Worm (Caenorhabditis elegans) whole organism, young adult: Measurements from ENCODE around the gene npp-26.

Experiments
- Y79H2A.3 ChIP-seq: fragments of 200-800 bp; sonication (Bioruptor generic); conservative IDR thresholded peaks from 2 replicates; pipeline ENCODE4 v1.3.6; 2022; ENCODE audit warnings: missing genetic modification reagents, missing genetic modification characterization, missing compliant biosample characterization
- attf-5 ChIP-seq: fragments of 200-800 bp; sonication (Bioruptor generic); optimal IDR thresholded peaks from 2 replicates; lab custom pipeline; 2018; ENCODE audit warnings: mild to moderate bottlenecking, missing genetic modification characterization, missing compliant biosample characterization
- dpff-1 ChIP-seq: sonication (generic microtip); optimal IDR thresholded peaks from 2 replicates; lab custom pipeline; 2017; ENCODE audit warnings: mild to moderate bottlenecking, missing genetic modification characterization, missing compliant biosample characterization
- dpl-1 ChIP-seq: fragments of 150-350 bp; optimal IDR thresholded peaks from 2 replicates; lab custom pipeline; 2014; ENCODE audit warnings: missing biosample characterization, missing genetic modification reagents, missing genetic modification characterization
- egl-44 ChIP-seq: fragments of 200-800 bp; sonication (Bioruptor generic); IDR thresholded peaks from 2 replicates; pipeline ENCODE4 v1.3.6; 2022; ENCODE audit warnings: missing genetic modification reagents, missing genetic modification characterization, missing compliant biosample characterization
- hmg-20 ChIP-seq: fragments of 200-800 bp; sonication (Bioruptor generic); IDR thresholded peaks from 2 replicates; pipeline ENCODE4 v1.3.6; 2022; ENCODE audit warnings: missing genetic modification reagents, missing genetic modification characterization, missing compliant biosample characterization
- let-526 ChIP-seq: fragments of 200-800 bp; sonication (Bioruptor generic); IDR thresholded peaks from 2 replicates; pipeline ENCODE4 v1.3.6; 2022; ENCODE audit warnings: missing genetic modification reagents, missing genetic modification characterization, missing compliant biosample characterization
- snpc-4 ChIP-seq, 5 experiments: fragments of 150-350 bp in 1 of 5; sonication (generic microtip) in 4 of 5; optimal IDR thresholded peaks; 2 replicates each; lab custom pipeline; 2014 to 2018; ENCODE audit warnings: missing genetic modification characterization in 5 of 5, missing biosample characterization in 3 of 5, antibody characterized with exemption in 2 of 5, mild to moderate bottlenecking in 2 of 5, missing compliant biosample characterization in 2 of 5, missing genotype in 2 of 5, moderate library complexity in 2 of 5, missing genetic modification reagents in 1 of 5
- ztf-18 ChIP-seq: sonication (generic microtip); optimal IDR thresholded peaks from 2 replicates; lab custom pipeline; 2016; ENCODE audit warnings: missing genotype, mild to moderate bottlenecking, missing genetic modification characterization, missing compliant biosample characterization
- ztf-22 ChIP-seq: fragments of 200-800 bp; sonication (Bioruptor generic); optimal IDR thresholded peaks from 2 replicates; lab custom pipeline; 2018; ENCODE audit warnings: mild to moderate bottlenecking, missing genetic modification characterization, moderate library complexity, missing compliant biosample characterization

- no peak for TF ChIP-seq hmg-20 (GFP tag; lab: Robert Waterston, UW)
- TF ChIP-seq snpc-4 (GFP tag; optimal IDR thresholded peaks at IDR 0.05; lab: Kevin White, UChicago): no peak
- no peak for TF ChIP-seq snpc-4 (tag; optimal IDR thresholded peaks at IDR 0.05; lab: Kevin White, UChicago)
- TF ChIP-seq Y79H2A.3 (GFP tag; lab: Robert Waterston, UW): no peak
- TF ChIP-seq dpff-1 (tag; lab: Kevin White, UChicago): no peak
- TF ChIP-seq ztf-22: no peak
- TF ChIP-seq egl-44 (GFP tag; lab: Robert Waterston, UW): no peak
- no peak for TF ChIP-seq dpl-1 (GFP tag; lab: Kevin White, UChicago)
- no peak for TF ChIP-seq ztf-18 (tag; lab: Kevin White, UChicago)
- TF ChIP-seq attf-5 (GFP tag; lab: Kevin White, UChicago): no peak
- TF ChIP-seq let-526 (GFP tag; lab: Robert Waterston, UW): no peak
Observed at ce11 chrIV:4809397-4809796, 44.9 kb downstream of the npp-26 start, which contains the start of gene ubxn-6.
